Worm (Caenorhabditis elegans) whole organism, midembryonic: ENCODE measurements around the gene dhhc-8.

Source experiments
- cog-1 ChIP-seq: sonication (generic microtip); optimal IDR thresholded peaks from 2 replicates; lab custom pipeline; 2016; ENCODE audit warnings: missing genetic modification characterization, missing compliant biosample characterization
- flt-1 ChIP-seq: fragments of 200-800 bp; sonication (Bioruptor generic); IDR thresholded peaks from 2 replicates; pipeline ENCODE4 v1.3.6; 2022; ENCODE audit warnings: missing genetic modification characterization, missing compliant biosample characterization
- med-1 ChIP-seq: sonication (generic microtip); optimal IDR thresholded peaks from 2 replicates; lab custom pipeline; 2017; ENCODE audit warnings: missing genetic modification characterization, mild to moderate bottlenecking, missing compliant biosample characterization, antibody characterized with exemption, missing genetic modification reagents; ENCODE audit not compliant: insufficient read depth
- ref-1 ChIP-seq: fragments of 200-800 bp; sonication (Bioruptor generic); conservative IDR thresholded peaks from 2 replicates; pipeline ENCODE4 v1.3.6; 2022; ENCODE audit warnings: missing genetic modification reagents, missing genetic modification characterization, missing compliant biosample characterization
- tab-1 ChIP-seq: fragments of 200-800 bp; sonication (Bioruptor generic); IDR thresholded peaks from 2 replicates; pipeline ENCODE4 v1.3.6; 2022; ENCODE audit warnings: missing genetic modification characterization, missing compliant biosample characterization
- ztf-23 ChIP-seq: fragments of 200-800 bp; sonication (Bioruptor generic); IDR thresholded peaks from 2 replicates; pipeline ENCODE4 v1.3.6; 2022; ENCODE audit warnings: missing genetic modification reagents, missing genetic modification characterization, missing compliant biosample characterization
- ztf-29 ChIP-seq: fragments of 200-800 bp; sonication (Bioruptor generic); IDR thresholded peaks from 2 replicates; pipeline ENCODE4 v1.3.6; 2022; ENCODE audit warnings: missing genetic modification reagents, missing genetic modification characterization, missing compliant biosample characterization

DNA sequence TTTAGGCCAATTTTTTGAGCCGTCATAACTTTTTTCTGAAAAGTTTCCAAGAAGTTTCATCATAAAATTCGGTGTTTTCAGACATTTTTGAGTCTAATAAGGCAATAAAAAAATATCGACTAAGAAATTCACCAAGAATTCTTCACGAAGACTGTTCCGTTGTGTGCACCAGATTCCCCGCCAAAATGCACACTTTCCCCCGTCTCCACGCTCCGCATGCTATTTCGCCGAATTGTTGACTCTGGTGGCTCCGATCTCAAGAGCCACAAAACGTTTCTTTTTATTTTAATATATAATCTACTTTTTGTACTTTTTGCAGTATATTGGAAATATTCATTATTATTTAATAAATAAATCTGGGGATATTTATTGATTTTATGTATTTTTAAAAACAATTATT is 1.9 kb upstream of the dhhc-8 start:
- TF ChIP-seq flt-1 (GFP tag; lab: Robert Waterston, UW) (no peak), ztf-23 (GFP tag; lab: Robert Waterston, UW) (no peak), ref-1 (GFP tag; lab: Robert Waterston, UW) (no peak), ztf-29 (GFP tag; lab: Robert Waterston, UW) (no peak), tab-1 (GFP tag; lab: Robert Waterston, UW) (no peak), cog-1 (tag; lab: Kevin White, UChicago) (no peak), med-1 (GFP tag; lab: Kevin White, UChicago) (no peak)
